Fruit fly (Drosophila melanogaster) whole organism, embryonic: Measurements from ENCODE around the gene Cpr67Fb.

Experiments used
- Adf1 ChIP-seq: fragments of 200-800 bp; sonication (Bioruptor generic); IDR thresholded peaks from 2 replicates; pipeline ENCODE4 v1.3.6; 2022; ENCODE audit warnings: missing biosample characterization, missing genetic modification characterization
- CG10543 ChIP-seq: fragments of 200-800 bp; sonication (Bioruptor generic); optimal IDR thresholded peaks from 3 replicates; lab custom pipeline; 2017; ENCODE audit warnings: missing biosample characterization, mild to moderate bottlenecking, missing genetic modification characterization, moderate library complexity
- CG11504 ChIP-seq: fragments of 200-800 bp; sonication (Bioruptor generic); optimal IDR thresholded peaks from 3 replicates; lab custom pipeline; 2019; ENCODE audit warnings: missing biosample characterization, mild to moderate bottlenecking, missing genetic modification characterization, moderate library complexity
- CG12769 ChIP-seq: fragments of 200-800 bp; sonication (Bioruptor generic); optimal IDR thresholded peaks from 2 replicates; lab custom pipeline; 2019; ENCODE audit warnings: missing biosample characterization, mild to moderate bottlenecking, missing genetic modification characterization, moderate library complexity
- CG15479 ChIP-seq: fragments of 200-800 bp; sonication (Bioruptor generic); optimal IDR thresholded peaks from 3 replicates; lab custom pipeline; 2019; ENCODE audit warnings: missing biosample characterization, mild to moderate bottlenecking, missing genetic modification characterization, moderate library complexity
- CG15514 ChIP-seq: fragments of 200-800 bp; sonication (Bioruptor generic); optimal IDR thresholded peaks from 3 replicates; lab custom pipeline; 2017; ENCODE audit warnings: missing biosample characterization, missing genetic modification characterization, mild to moderate bottlenecking, moderate library complexity, missing genetic modification reagents
- CG17186 ChIP-seq: fragments of 200-800 bp; sonication (Bioruptor generic); optimal IDR thresholded peaks from 3 replicates; lab custom pipeline; 2017; ENCODE audit warnings: missing biosample characterization, missing genetic modification reagents, missing genetic modification characterization
- CG17385 ChIP-seq: fragments of 200-800 bp; sonication (Bioruptor generic); optimal IDR thresholded peaks from 3 replicates; lab custom pipeline; 2018; ENCODE audit warnings: missing biosample characterization, mild to moderate bottlenecking, missing genetic modification characterization
- CG17802 ChIP-seq: fragments of 200-800 bp; sonication (Bioruptor generic); optimal IDR thresholded peaks from 2 replicates; lab custom pipeline; 2018; ENCODE audit warnings: missing biosample characterization, mild to moderate bottlenecking, missing genetic modification characterization, moderate library complexity
- CG17829 ChIP-seq: fragments of 200-800 bp; optimal IDR thresholded peaks from 2 replicates; lab custom pipeline; 2019; ENCODE audit warnings: missing biosample characterization, mild to moderate bottlenecking, missing genetic modification characterization, moderate library complexity
- CG1832 ChIP-seq: fragments of 200-800 bp; sonication (Bioruptor generic); optimal IDR thresholded peaks from 2 replicates; lab custom pipeline; 2017; ENCODE audit warnings: missing biosample characterization, mild to moderate bottlenecking, missing genetic modification characterization, inconsistent platforms
- CG2120 ChIP-seq: fragments of 200-800 bp; sonication (Bioruptor generic); optimal IDR thresholded peaks from 3 replicates; lab custom pipeline; 2016; ENCODE audit warnings: missing biosample characterization, missing genetic modification characterization
- CG3407 ChIP-seq: fragments of 200-800 bp; sonication (Bioruptor generic); optimal IDR thresholded peaks from 2 replicates; lab custom pipeline; 2018; ENCODE audit warnings: missing biosample characterization, mild to moderate bottlenecking, missing genetic modification characterization
- CG34376 ChIP-seq: fragments of 200-800 bp; sonication (Bioruptor generic); optimal IDR thresholded peaks from 2 replicates; lab custom pipeline; 2018; ENCODE audit warnings: missing biosample characterization, mild to moderate bottlenecking, missing genetic modification characterization
- CG7839 ChIP-seq: fragments of 200-800 bp; sonication (Bioruptor generic); optimal IDR thresholded peaks from 3 replicates; lab custom pipeline; 2018; ENCODE audit warnings: missing biosample characterization, mild to moderate bottlenecking, missing genetic modification characterization, moderate library complexity
- CG8281 ChIP-seq: fragments of 200-800 bp; sonication (Bioruptor generic); optimal IDR thresholded peaks from 2 replicates; lab custom pipeline; 2018; ENCODE audit warnings: missing biosample characterization, mild to moderate bottlenecking, missing genetic modification characterization, moderate library complexity
- CG8290 ChIP-seq, 3 experiments: fragments of 200-800 bp; sonication (Bioruptor generic); optimal IDR thresholded peaks; 2 replicates each; lab custom pipeline; 2016 to 2019; ENCODE audit warnings: missing biosample characterization in 3 of 3, missing genetic modification characterization in 3 of 3, mild to moderate bottlenecking in 2 of 3, moderate library complexity in 1 of 3
- CTCF ChIP-seq: fragments of 200-800 bp; sonication (Bioruptor generic); optimal IDR thresholded peaks from 2 replicates; lab custom pipeline; 2017; ENCODE audit warnings: missing biosample characterization, mild to moderate bottlenecking, missing genetic modification characterization, moderate library complexity
- D ChIP-seq, 2 experiments: fragments of 200-800 bp in 1 of 2; fragments of >200 bp in 1 of 2; sonication (Bioruptor generic) in 1 of 2; optimal IDR thresholded peaks; 2 replicates in 1 of 2; 3 replicates in 1 of 2; lab custom pipeline; 2017; ENCODE audit warnings: mild to moderate bottlenecking in 1 of 2, missing biosample characterization in 1 of 2, missing genetic modification characterization in 1 of 2, missing genetic modification reagents in 1 of 2
- Deaf1 ChIP-seq: fragments of 200-800 bp; optimal IDR thresholded peaks from 3 replicates; lab custom pipeline; 2019; ENCODE audit warnings: missing biosample characterization, mild to moderate bottlenecking, missing genetic modification characterization, moderate library complexity
- Dfd ChIP-seq, 2 experiments: fragments of >200 bp; optimal IDR thresholded peaks; 2 replicates each; lab custom pipeline; 2017; ENCODE audit warnings: missing biosample characterization in 2 of 2, missing genetic modification characterization in 2 of 2
- Eip74EF ChIP-seq, 2 experiments: fragments of 200-800 bp in 1 of 2; fragments of >200 bp in 1 of 2; sonication (Bioruptor generic) in 1 of 2; optimal IDR thresholded peaks; 2 replicates each; lab custom pipeline; 2017 to 2019; ENCODE audit warnings: missing biosample characterization in 2 of 2, missing genetic modification characterization in 2 of 2, mild to moderate bottlenecking in 1 of 2, moderate library complexity in 1 of 2
- GATAe ChIP-seq: fragments of 200-800 bp; sonication (Bioruptor generic); conservative IDR thresholded peaks from 2 replicates; pipeline ENCODE4 v1.3.6; 2022; ENCODE audit warnings: missing biosample characterization, missing genetic modification characterization
- Mad ChIP-seq: fragments of 200-800 bp; sonication (Bioruptor generic); optimal IDR thresholded peaks from 2 replicates; lab custom pipeline; 2016; ENCODE audit warnings: missing biosample characterization, missing genetic modification characterization
- Med ChIP-seq: fragments of 200-800 bp; sonication (Bioruptor generic); peaks from one replicate; lab custom pipeline; 2016; ENCODE audit warnings: missing biosample characterization, missing genetic modification characterization, mild to moderate bottlenecking, inconsistent platforms, moderate library complexity
- Rx ChIP-seq: fragments of 200-800 bp; sonication (Bioruptor generic); IDR thresholded peaks from 2 replicates; pipeline ENCODE4 v1.3.6; 2022; ENCODE audit warnings: missing biosample characterization, missing genetic modification characterization
- Vsx1 ChIP-seq: fragments of 200-800 bp; sonication (Bioruptor generic); optimal IDR thresholded peaks from 2 replicates; lab custom pipeline; 2017; ENCODE audit warnings: missing biosample characterization, mild to moderate bottlenecking, missing genetic modification characterization, missing genetic modification reagents
- Xrp1 ChIP-seq: fragments of 200-800 bp; sonication (Bioruptor generic); IDR thresholded peaks from 2 replicates; pipeline ENCODE4 v1.3.6; 2022; ENCODE audit warnings: missing biosample characterization, missing genetic modification characterization
- ara ChIP-seq: fragments of 200-800 bp; sonication (Bioruptor generic); IDR thresholded peaks from 2 replicates; pipeline ENCODE4 v1.3.6; 2022; ENCODE audit warnings: missing biosample characterization, missing genetic modification characterization
- chinmo ChIP-seq: fragments of 200-800 bp; sonication (Bioruptor generic); IDR thresholded peaks from 4 replicates; pipeline ENCODE4 v1.3.6; 2022; ENCODE audit warnings: missing biosample characterization, missing genetic modification characterization; ENCODE audit not compliant: partially characterized antibody
- chn ChIP-seq: fragments of 200-800 bp; sonication (Bioruptor generic); optimal IDR thresholded peaks from 2 replicates; lab custom pipeline; 2016; ENCODE audit warnings: missing biosample characterization, missing genetic modification characterization
- dimm ChIP-seq: fragments of 200-800 bp; sonication (Bioruptor generic); IDR thresholded peaks from 2 replicates; pipeline ENCODE4 v1.3.6; 2022; ENCODE audit warnings: missing biosample characterization, missing genetic modification characterization
- exex ChIP-seq: fragments of 200-800 bp; sonication (Bioruptor generic); optimal IDR thresholded peaks from 4 replicates; lab custom pipeline; 2018; ENCODE audit warnings: missing biosample characterization, mild to moderate bottlenecking, missing genetic modification characterization, moderate library complexity
- grn ChIP-seq: fragments of 200-800 bp; sonication (Bioruptor generic); optimal IDR thresholded peaks from 3 replicates; lab custom pipeline; 2017; ENCODE audit warnings: missing biosample characterization, missing genetic modification characterization
- lab ChIP-seq: fragments of 200-800 bp; sonication (Bioruptor generic); optimal IDR thresholded peaks from 3 replicates; lab custom pipeline; 2017; ENCODE audit warnings: missing biosample characterization, missing genetic modification characterization, mild to moderate bottlenecking, moderate library complexity, missing genetic modification reagents
- pfk ChIP-seq: fragments of 200-800 bp; sonication (Bioruptor generic); optimal IDR thresholded peaks from 2 replicates; lab custom pipeline; 2018; ENCODE audit warnings: missing biosample characterization, mild to moderate bottlenecking, missing genetic modification characterization, moderate library complexity
- pho ChIP-seq: fragments of 200-800 bp; sonication (Bioruptor generic); optimal IDR thresholded peaks from 2 replicates; lab custom pipeline; 2016; ENCODE audit warnings: missing biosample characterization, missing genetic modification characterization
- phol ChIP-seq: fragments of 200-800 bp; sonication (Bioruptor generic); optimal IDR thresholded peaks from 3 replicates; lab custom pipeline; 2018; ENCODE audit warnings: missing biosample characterization, mild to moderate bottlenecking, missing genetic modification characterization, moderate library complexity
- psq ChIP-seq: fragments of 200-800 bp; sonication (Bioruptor generic); optimal IDR thresholded peaks from 2 replicates; lab custom pipeline; 2017; ENCODE audit warnings: missing biosample characterization, missing genetic modification characterization
- sd ChIP-seq: fragments of 200-800 bp; sonication (Bioruptor generic); optimal IDR thresholded peaks from 3 replicates; lab custom pipeline; 2018; ENCODE audit warnings: missing biosample characterization, mild to moderate bottlenecking, missing genetic modification characterization, moderate library complexity
- sqz ChIP-seq: fragments of 200-800 bp; sonication (Bioruptor generic); optimal IDR thresholded peaks from 3 replicates; lab custom pipeline; 2018; ENCODE audit warnings: missing biosample characterization, mild to moderate bottlenecking, missing genetic modification characterization
- stwl ChIP-seq: fragments of 200-800 bp; sonication (Bioruptor generic); optimal IDR thresholded peaks from 3 replicates; lab custom pipeline; 2018; ENCODE audit warnings: missing biosample characterization, mild to moderate bottlenecking, missing genetic modification characterization, moderate library complexity

Gene Cpr67Fb

DNA sequence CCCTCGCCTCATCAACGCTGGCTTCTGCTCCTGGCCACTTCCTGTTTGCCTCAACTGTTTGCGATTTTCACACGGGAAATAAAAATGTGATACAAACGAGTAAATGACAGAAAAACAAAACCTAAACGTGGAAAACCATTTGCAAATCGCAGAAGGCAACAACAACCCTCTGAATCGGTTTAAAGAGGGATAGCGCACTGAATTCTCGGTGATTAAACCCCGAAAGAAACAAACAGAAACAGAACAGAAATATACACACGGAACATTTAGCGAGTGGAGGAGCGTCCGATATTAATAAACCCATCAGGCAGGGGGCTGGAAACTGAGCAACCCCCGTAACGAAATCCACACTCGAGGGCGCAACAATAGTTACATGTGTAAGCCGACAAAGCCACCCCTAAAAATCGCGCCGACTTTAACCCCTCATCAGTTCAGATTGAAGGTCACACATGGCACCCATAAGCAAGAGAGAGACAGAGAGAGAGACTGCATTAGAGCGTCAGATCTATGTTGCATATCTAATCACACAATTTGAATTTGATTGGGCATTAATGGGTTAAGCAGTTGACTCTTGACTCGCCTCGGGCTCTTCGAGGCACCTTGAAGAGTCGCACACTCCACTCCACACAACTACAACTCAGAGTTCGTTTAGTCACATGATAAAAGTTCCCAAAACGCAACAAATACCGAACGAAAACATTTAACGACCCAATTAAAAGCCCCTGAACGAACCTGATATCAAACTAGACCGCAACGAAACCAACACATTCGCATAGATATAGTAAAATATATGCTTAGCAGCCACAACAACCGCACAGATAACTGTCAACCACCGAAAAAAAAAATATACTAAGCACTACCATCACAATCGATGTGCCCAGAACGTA lies 32.1 kb upstream of the Cpr67Fb start (continued):
- TF ChIP-seq CG2120 (GFP tag; lab: Kevin White, UChicago) (peak; percentile 24), Deaf1 (peak; percentile 12), dimm (GFP tag; lab: Robert Waterston, UW) (no peak), CG1832 (GFP tag; lab: Kevin White, UChicago) (peak; percentile 46), Rx (GFP tag; lab: Robert Waterston, UW) (no peak), CG7839 (tag; lab: Kevin White, UChicago) (peak; percentile 26), chn (peak; percentile 20), sqz (GFP tag; lab: Kevin White, UChicago) (peak; percentile 30)

DNA sequence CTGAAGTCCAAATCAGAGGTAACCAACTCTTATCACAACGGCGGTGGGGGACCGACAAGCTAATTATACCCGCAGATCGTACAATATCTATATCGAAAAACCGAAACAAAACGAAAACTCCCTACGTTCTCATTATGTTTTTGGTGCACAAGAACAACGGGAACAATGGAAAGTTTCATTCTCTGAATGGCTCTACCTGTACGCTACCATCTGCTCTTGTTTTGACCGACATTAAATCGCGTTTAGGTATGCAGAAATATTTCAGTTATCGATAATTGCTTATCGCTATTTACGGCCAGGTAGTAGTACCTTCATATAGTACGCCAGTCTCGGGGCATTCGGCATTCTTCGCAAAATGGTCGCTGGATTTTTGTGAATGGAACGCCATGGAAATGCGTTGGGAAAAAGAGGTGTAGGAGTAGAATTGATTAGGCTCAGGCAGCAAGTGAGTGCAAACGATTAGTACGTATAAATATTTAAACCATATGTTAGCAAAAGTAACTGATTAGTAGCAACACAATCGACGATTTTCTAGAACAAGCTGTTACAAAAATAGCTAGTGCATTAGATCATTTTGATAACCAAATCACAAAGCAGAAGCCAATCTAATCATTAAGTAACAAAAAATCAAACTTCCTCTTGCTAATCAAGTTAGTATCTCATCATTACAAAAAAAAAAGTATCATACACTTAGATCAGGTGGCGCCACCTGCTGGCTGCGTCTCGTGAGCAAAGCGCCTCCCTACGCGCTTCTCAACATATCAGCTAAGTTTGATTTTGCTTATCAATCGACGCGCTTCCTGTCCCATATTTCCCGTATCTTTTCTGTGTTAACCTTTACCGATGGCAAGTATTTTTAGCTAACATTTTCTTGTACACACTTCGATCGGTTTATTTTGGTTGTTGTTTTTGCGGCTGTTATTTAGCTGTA lies 31.2 kb upstream of the Cpr67Fb start:
- TF ChIP-seq GATAe (0 out of 2 replicates have a peak, but pooled peaks have one; percentile 25), CG17186 (no peak), Xrp1 (GFP tag; lab: Robert Waterston, UW) (no peak), CG15514 (GFP tag; lab: Kevin White, UChicago) (peak; percentile 1), CTCF (GFP tag; lab: Kevin White, UChicago) (peak; percentile 90), CG17385 (peak; percentile 39), lab (GFP tag; lab: Kevin White, UChicago) (peak; percentile 3), CG10543 (GFP tag; lab: Kevin White, UChicago) (peak; percentile 28), CG17802 (tag; lab: Kevin White, UChicago) (no peak), CG8290 (GFP tag; optimal IDR thresholded peaks at IDR 0.05; lab: Kevin White, UChicago) (peak; percentile 84), CG8290 (tag; optimal IDR thresholded peaks at IDR 0.05; lab: Kevin White, UChicago) (peak; percentile 16 to 74), exex (tag; lab: Kevin White, UChicago) (peak; percentile 90), ara (GFP tag; lab: Robert Waterston, UW) (0 out of 2 replicates have a peak, but pooled peaks have one; percentile 26), pfk (GFP tag; lab: Kevin White, UChicago) (no peak), Vsx1 (peak; percentile 81), D (optimal IDR thresholded peaks at IDR 0.05; lab: Kevin White, UChicago) (peak; percentile 78), D (GFP tag; optimal IDR thresholded peaks at IDR 0.05; lab: Kevin White, UChicago) (no peak), Eip74EF (GFP tag; optimal IDR thresholded peaks at IDR 0.05; lab: Kevin White, UChicago) (peak in 1 of 2 experiments; percentile 43), CG12769 (peak; percentile 32), Mad (GFP tag; lab: Kevin White, UChicago) (no peak), CG17829 (tag; lab: Kevin White, UChicago) (peak; percentile 100), Dfd (GFP tag; optimal IDR thresholded peaks at IDR 0.05; lab: Kevin White, UChicago) (no peak), grn (GFP tag; lab: Kevin White, UChicago) (peak; percentile 74), CG3407 (GFP tag; lab: Kevin White, UChicago) (no peak), sqz (GFP tag; lab: Kevin White, UChicago) (no peak), Med (GFP tag; lab: Kevin White, UChicago) (peak; percentile 18), pho (GFP tag; lab: Kevin White, UChicago) (no peak), stwl (tag; lab: Kevin White, UChicago) (peak; percentile 31), Deaf1 (no peak), sd (tag; lab: Kevin White, UChicago) (peak; percentile 82), phol (tag; lab: Kevin White, UChicago) (peak; percentile 2), psq (GFP tag; lab: Kevin White, UChicago) (no peak), chinmo (GFP tag; lab: Robert Waterston, UW) (0 out of 4 replicates have a peak, but pooled peaks have one; percentile 20), CG34376 (GFP tag; lab: Kevin White, UChicago) (peak; percentile 43), CG15479 (GFP tag; lab: Kevin White, UChicago) (peak; percentile 92), CG11504 (tag; lab: Kevin White, UChicago) (no peak), Adf1 (GFP tag; lab: Robert Waterston, UW) (no peak), CG8281 (no peak)
